In the genomic region with DNA sequence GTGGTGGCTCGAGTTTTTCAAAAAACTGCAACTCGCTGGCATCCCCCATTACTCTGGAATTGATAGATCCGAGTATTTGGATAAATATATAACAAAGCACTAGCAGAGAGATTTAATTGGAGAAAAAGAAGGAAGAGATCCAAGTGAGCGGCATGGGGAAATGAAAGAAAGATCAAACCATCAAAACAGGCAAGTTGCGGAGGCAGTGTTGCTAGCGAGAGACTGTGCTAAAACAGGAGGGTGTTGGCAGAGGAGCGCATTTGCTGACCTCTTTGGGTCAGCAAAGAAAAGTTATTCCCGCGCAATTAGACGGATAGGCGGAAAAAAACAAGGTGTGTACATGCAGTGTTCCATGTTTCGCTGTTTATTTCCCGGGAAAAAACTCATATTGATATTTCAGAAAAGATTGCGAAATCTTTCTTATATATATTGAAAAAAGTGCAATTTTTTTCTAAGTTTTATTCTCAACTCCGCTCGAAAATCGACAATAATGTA, we compare ENCODE assay signal across 5 worm cellular contexts.
TF ChIP-seq lines count a peak whose summit lies in the region.

A gene (minus strand): TSS at position 51 of the 495 bp plus-strand sequence.

TF ChIP-seq in whole organism, L1 larva, 84 proteins besides CTCF, POLR2A, EP300 and RAD21 (continues in another document):
- TF ChIP-seq lin-35 (GFP tag; optimal IDR thresholded peaks at IDR 0.05; lab: Kevin White, UChicago): peak; percentile 84 to 88
- no peak for TF ChIP-seq ceh-63 (GFP tag; optimal IDR thresholded peaks at IDR 0.05; lab: Kevin White, UChicago)
- no peak for TF ChIP-seq nhr-76 (tag; optimal IDR thresholded peaks at IDR 0.05; lab: Kevin White, UChicago)
- peak; percentile 92 for TF ChIP-seq nhr-85 (tag; lab: Kevin White, UChicago)
- peak; percentile 73 for TF ChIP-seq isw-1 (GFP tag; IDR thresholded peaks at IDR 0.05; lab: Robert Waterston, UW)
- TF ChIP-seq fkh-8 (tag; optimal IDR thresholded peaks at IDR 0.05; lab: Kevin White, UChicago): peak; percentile 74
- TF ChIP-seq unc-86 (tag; optimal IDR thresholded peaks at IDR 0.05; lab: Kevin White, UChicago): peak; percentile 78
- TF ChIP-seq lin-15B (tag; optimal IDR thresholded peaks at IDR 0.05; lab: Kevin White, UChicago): peak; percentile 68
- peak; percentile 84 for TF ChIP-seq ztf-4 (tag; optimal IDR thresholded peaks at IDR 0.05; lab: Kevin White, UChicago)
- TF ChIP-seq zag-1 (tag; optimal IDR thresholded peaks at IDR 0.05; lab: Kevin White, UChicago): no peak
- peak in 5 of 6 experiments; percentile 50 to 87 (median 64) for TF ChIP-seq elt-3 (tag; optimal IDR thresholded peaks at IDR 0.05; lab: Kevin White, UChicago)
- TF ChIP-seq zip-4 (GFP tag; optimal IDR thresholded peaks at IDR 0.05; lab: Kevin White, UChicago): peak; percentile 49
- TF ChIP-seq mef-2 (tag; optimal IDR thresholded peaks at IDR 0.05; lab: Kevin White, UChicago): no peak
- TF ChIP-seq ceh-88 (GFP tag; IDR thresholded peaks at IDR 0.05; lab: Robert Waterston, UW): peak; percentile 61
- TF ChIP-seq nhr-47 (tag; optimal IDR thresholded peaks at IDR 0.05; lab: Kevin White, UChicago): peak; percentile 88
- TF ChIP-seq dsc-1 (tag; optimal IDR thresholded peaks at IDR 0.05; lab: Kevin White, UChicago): peak; percentile 89
- peak; percentile 63 for TF ChIP-seq egl-13 (tag; optimal IDR thresholded peaks at IDR 0.05; lab: Kevin White, UChicago)

TF ChIP-seq in whole organism, L3 larva, 47 proteins besides CTCF, POLR2A, EP300 and RAD21 (continues in another document):
- TF ChIP-seq ztf-4 (tag; optimal IDR thresholded peaks at IDR 0.05; lab: Kevin White, UChicago) (no peak), ceh-28 (tag; optimal IDR thresholded peaks at IDR 0.05; lab: Kevin White, UChicago) (peak; percentile 55), nhr-67 (tag; optimal IDR thresholded peaks at IDR 0.05; lab: Kevin White, UChicago) (no peak), lsy-12 (tag; optimal IDR thresholded peaks at IDR 0.05; lab: Kevin White, UChicago) (peak; percentile 6), nhr-23 (tag; optimal IDR thresholded peaks at IDR 0.05; lab: Kevin White, UChicago) (peak; percentile 96), hmg-11 (tag; optimal IDR thresholded peaks at IDR 0.05; lab: Kevin White, UChicago) (peak; percentile 70), lin-15B (tag; optimal IDR thresholded peaks at IDR 0.05; lab: Kevin White, UChicago) (peak; percentile 81), nhr-77 (tag; optimal IDR thresholded peaks at IDR 0.05; lab: Kevin White, UChicago) (no peak), R02D3.7 (tag; optimal IDR thresholded peaks at IDR 0.05; lab: Kevin White, UChicago) (peak; percentile 52), fos-1 (tag; optimal IDR thresholded peaks at IDR 0.05; lab: Kevin White, UChicago) (no peak), ceh-9 (tag; optimal IDR thresholded peaks at IDR 0.05; lab: Kevin White, UChicago) (no peak), pqm-1 (tag; optimal IDR thresholded peaks at IDR 0.05; lab: Kevin White, UChicago) (peak; percentile 40), elt-2 (tag; optimal IDR thresholded peaks at IDR 0.05; lab: Kevin White, UChicago) (peak; percentile 20), nhr-12 (tag; optimal IDR thresholded peaks at IDR 0.05; lab: Kevin White, UChicago) (no peak), elt-1 (tag; optimal IDR thresholded peaks at IDR 0.05; lab: Kevin White, UChicago) (peak; percentile 61), jun-1 (tag; optimal IDR thresholded peaks at IDR 0.05; lab: Kevin White, UChicago) (peak; percentile 61), ama-1 (optimal IDR thresholded peaks at IDR 0.05; lab: Kevin White, UChicago) (no peak), pha-4 (tag; optimal IDR thresholded peaks at IDR 0.05; lab: Kevin White, UChicago) (peak; percentile 87)

TF ChIP-seq in whole organism, early embryonic, 17 proteins besides CTCF, POLR2A, EP300 and RAD21:
- peak; percentile 32 for TF ChIP-seq F13C5.2 (tag; optimal IDR thresholded peaks at IDR 0.05; lab: Kevin White, UChicago)
- no peak for TF ChIP-seq ceh-13 (GFP tag; optimal IDR thresholded peaks at IDR 0.05; lab: Kevin White, UChicago)

TF ChIP-seq in whole organism, midembryonic, 9 proteins besides CTCF, POLR2A, EP300 and RAD21:
- TF ChIP-seq tab-1 (GFP tag; IDR thresholded peaks at IDR 0.05; lab: Robert Waterston, UW) (no peak), cog-1 (tag; optimal IDR thresholded peaks at IDR 0.05; lab: Kevin White, UChicago) (peak; percentile 33)

TF ChIP-seq in whole organism, young adult, 124 proteins besides CTCF, POLR2A, EP300 and RAD21:
- peak; percentile 37 for TF ChIP-seq ceh-27 (GFP tag; optimal IDR thresholded peaks at IDR 0.05; lab: Kevin White, UChicago)
- TF ChIP-seq mcd-1 (GFP tag; IDR thresholded peaks at IDR 0.05; lab: Robert Waterston, UW): peak; percentile 97
- no peak for TF ChIP-seq lsl-1 (GFP tag; optimal IDR thresholded peaks at IDR 0.05; lab: Kevin White, UChicago)
- TF ChIP-seq cebp-1 (GFP tag; IDR thresholded peaks at IDR 0.05; lab: Robert Waterston, UW): peak; percentile 36; the same call in 1 of the 2 replicates
- peak; percentile 92 for TF ChIP-seq cebp-1 (tag; optimal IDR thresholded peaks at IDR 0.05; lab: Kevin White, UChicago)
- peak; percentile 62 for TF ChIP-seq efl-1 (GFP tag; optimal IDR thresholded peaks at IDR 0.05; lab: Kevin White, UChicago)
- peak; percentile 10 for TF ChIP-seq gei-17 (GFP tag; optimal IDR thresholded peaks at IDR 0.05; lab: Kevin White, UChicago)
- peak; percentile 67 for TF ChIP-seq lin-40 (tag; optimal IDR thresholded peaks at IDR 0.05; lab: Kevin White, UChicago)
- TF ChIP-seq ztf-6 (GFP tag; IDR thresholded peaks at IDR 0.05; lab: Robert Waterston, UW): 0 out of 2 replicates have a peak, but pooled peaks have one; percentile 58
- 0 out of 2 replicates have a peak, but pooled peaks have one; percentile 27 for TF ChIP-seq K11D2.4 (GFP tag; IDR thresholded peaks at IDR 0.05; lab: Robert Waterston, UW)
- TF ChIP-seq nfya-1 (tag; optimal IDR thresholded peaks at IDR 0.05; lab: Kevin White, UChicago; ENCODE audit: borderline replicate concordance, insufficient read depth): no peak
- no peak for TF ChIP-seq ztf-3 (GFP tag; optimal IDR thresholded peaks at IDR 0.05; lab: Kevin White, UChicago)
- TF ChIP-seq C17E4.6 (GFP tag; IDR thresholded peaks at IDR 0.05; lab: Robert Waterston, UW): no peak
- TF ChIP-seq hmg-1.2 (GFP tag; IDR thresholded peaks at IDR 0.05; lab: Robert Waterston, UW): peak; percentile 92
- 0 out of 2 replicates have a peak, but pooled peaks have one; percentile 25 for TF ChIP-seq let-526 (GFP tag; IDR thresholded peaks at IDR 0.05; lab: Robert Waterston, UW)
- peak; percentile 30; the same call in 1 of the 2 replicates for TF ChIP-seq madf-6 (GFP tag; IDR thresholded peaks at IDR 0.05; lab: Robert Waterston, UW)
- peak; percentile 22 for TF ChIP-seq nhr-80 (tag; optimal IDR thresholded peaks at IDR 0.05; lab: Kevin White, UChicago)
- TF ChIP-seq hlh-26 (GFP tag; conservative IDR thresholded peaks at IDR 0.05; lab: Robert Waterston, UW): no peak
- peak; percentile 72 for TF ChIP-seq dox-1 (GFP tag; IDR thresholded peaks at IDR 0.05; lab: Robert Waterston, UW)
- 0 out of 2 replicates have a peak, but pooled peaks have one; percentile 56 for TF ChIP-seq lin-26 (GFP tag; IDR thresholded peaks at IDR 0.05; lab: Robert Waterston, UW)
- TF ChIP-seq attf-3 (GFP tag; conservative IDR thresholded peaks at IDR 0.05; lab: Robert Waterston, UW): 0 out of 2 replicates have a peak, but pooled peaks have one; percentile 12
- TF ChIP-seq tbp1 (GFP tag; optimal IDR thresholded peaks at IDR 0.05; lab: Kevin White, UChicago): peak; percentile 9
- TF ChIP-seq B0336.3 (GFP tag; IDR thresholded peaks at IDR 0.05; lab: Robert Waterston, UW): 0 out of 2 replicates have a peak, but pooled peaks have one; percentile 28
- peak; percentile 32 for TF ChIP-seq K12H6.12 (tag; optimal IDR thresholded peaks at IDR 0.05; lab: Kevin White, UChicago)
- peak; percentile 3 for TF ChIP-seq attf-5 (GFP tag; optimal IDR thresholded peaks at IDR 0.05; lab: Kevin White, UChicago)
- no peak for TF ChIP-seq dpl-1 (GFP tag; optimal IDR thresholded peaks at IDR 0.05; lab: Kevin White, UChicago)
- peak; percentile 55; the same call in 1 of the 2 replicates for TF ChIP-seq zfh-2 (GFP tag; conservative IDR thresholded peaks at IDR 0.05; lab: Robert Waterston, UW)
- no peak for TF ChIP-seq ztf-22 (GFP tag; optimal IDR thresholded peaks at IDR 0.05; lab: Kevin White, UChicago)
- 0 out of 2 replicates have a peak, but pooled peaks have one; percentile 25 for TF ChIP-seq rcor-1 (GFP tag; IDR thresholded peaks at IDR 0.05; lab: Robert Waterston, UW)
- TF ChIP-seq pbrm-1 (GFP tag; IDR thresholded peaks at IDR 0.05; lab: Robert Waterston, UW): 0 out of 2 replicates have a peak, but pooled peaks have one; percentile 32
- peak; percentile 15 for TF ChIP-seq F23B12.7 (tag; optimal IDR thresholded peaks at IDR 0.05; lab: Kevin White, UChicago; ENCODE audit: insufficient read depth)
